Fruit fly (Drosophila melanogaster): ENCODE measurements around the gene Vps36.

dm6 chr3L:13489193-13489752, 23.6 kb downstream of the Vps36 start:
- TF ChIP-seq bab1 (GFP tag; optimal IDR thresholded peaks at IDR 0.05) = no peak
- TF ChIP-seq cnc (optimal IDR thresholded peaks at IDR 0.05) = no peak
- TF ChIP-seq CG5204 (GFP tag; optimal IDR thresholded peaks at IDR 0.05) = no peak
- no peak for TF ChIP-seq cic (GFP tag; optimal IDR thresholded peaks at IDR 0.05)
- no peak for TF ChIP-seq CG7045 (GFP tag; optimal IDR thresholded peaks at IDR 0.05)
- no peak for TF ChIP-seq CG12768 (GFP tag; optimal IDR thresholded peaks at IDR 0.05)
- TF ChIP-seq Clk (GFP tag; optimal IDR thresholded peaks at IDR 0.05) = no peak
- no peak for TF ChIP-seq CG14711 (tag; optimal IDR thresholded peaks at IDR 0.05)
- no peak for TF ChIP-seq Hr96 (GFP tag; optimal IDR thresholded peaks at IDR 0.05)
- peak; percentile 47 for TF ChIP-seq tj (GFP tag; optimal IDR thresholded peaks at IDR 0.05)
- no peak for TF ChIP-seq ovo (GFP tag; optimal IDR thresholded peaks at IDR 0.05)
- TF ChIP-seq kay (GFP tag; ENCODE audit: borderline replicate concordance) = no peak
- TF ChIP-seq pad (GFP tag; optimal IDR thresholded peaks at IDR 0.05) = no peak

Measured in whole organism, adult.